Fruit fly (Drosophila melanogaster): ENCODE measurements around the gene srw.

Gene srw

DNA sequence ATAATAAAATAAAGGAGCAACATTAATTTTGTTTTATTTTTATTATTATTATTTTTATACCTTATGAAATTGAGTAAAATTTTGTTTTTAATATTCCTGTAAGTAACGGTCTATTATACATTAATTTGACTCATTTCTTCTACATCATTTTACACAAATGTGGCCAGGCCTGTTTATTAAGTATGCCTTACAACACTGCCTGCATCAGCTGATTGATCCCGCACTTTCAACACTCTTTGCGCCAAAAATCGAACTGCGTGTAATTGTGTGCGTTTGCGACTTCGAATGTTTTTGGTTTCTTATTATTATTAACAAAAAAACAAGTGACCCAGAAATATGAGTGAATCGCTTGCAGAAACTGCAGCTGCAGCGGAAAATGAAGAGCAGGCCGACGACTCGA is 30.0 kb upstream of the srw start, which contains the start of gene Claspin:
TSS of gene Claspin (plus strand) at position 185 of the 400 bp plus-strand sequence.
- TF ChIP-seq esn (GFP tag; optimal IDR thresholded peaks at IDR 0.05), result peak; percentile 53
- no peak for TF ChIP-seq CG8119 (GFP tag; IDR thresholded peaks at IDR 0.05)
- peak; percentile 8 for TF ChIP-seq Sox15 (GFP tag; optimal IDR thresholded peaks at IDR 0.05)
- TF ChIP-seq lz (GFP tag; optimal IDR thresholded peaks at IDR 0.05), result peak; percentile 33
- peak; percentile 53 for TF ChIP-seq CG31627 (GFP tag; optimal IDR thresholded peaks at IDR 0.05)
- no peak for TF ChIP-seq dsx (GFP tag; optimal IDR thresholded peaks at IDR 0.05; ENCODE audit: poor library complexity, severe bottlenecking)
- TF ChIP-seq Sox14 (GFP tag; optimal IDR thresholded peaks at IDR 0.05), result no peak
- no peak for TF ChIP-seq CG34406 (GFP tag; optimal IDR thresholded peaks at IDR 0.05)
- no peak for TF ChIP-seq CG6808 (GFP tag; optimal IDR thresholded peaks at IDR 0.05)
- TF ChIP-seq cyc (GFP tag; optimal IDR thresholded peaks at IDR 0.05), result peak; percentile 38

DNA sequence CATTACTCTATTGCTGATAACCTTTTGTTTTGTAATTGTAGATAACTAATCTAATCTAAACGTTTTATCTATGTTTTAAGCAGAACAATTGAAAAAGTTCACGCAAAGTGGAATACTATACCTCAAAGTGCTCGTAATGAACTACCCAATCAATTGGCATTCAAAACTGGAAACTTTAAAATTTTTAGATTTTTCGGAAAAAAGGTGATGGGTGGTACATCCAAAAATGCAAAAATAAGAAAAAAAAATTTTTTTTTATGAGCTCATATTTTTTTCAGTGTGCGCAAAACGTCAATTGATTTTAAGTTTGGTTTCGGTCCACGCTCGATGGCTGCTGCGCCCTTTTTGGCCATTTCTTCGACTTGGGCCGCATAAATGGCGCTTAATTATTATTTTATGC is 27.3 kb upstream of the srw start:
- TF ChIP-seq acj6 (GFP tag; optimal IDR thresholded peaks at IDR 0.05) (peak; percentile 31), CG15336 (GFP tag; IDR thresholded peaks at IDR 0.05) (peak; percentile 46), OdsH (GFP tag; optimal IDR thresholded peaks at IDR 0.05) (peak; percentile 35), CG11762 (GFP tag; optimal IDR thresholded peaks at IDR 0.05; ENCODE audit: insufficient read depth) (no peak), CG32006 (GFP tag; optimal IDR thresholded peaks at IDR 0.05) (peak; percentile 41), Eip78C (GFP tag) (peak; percentile 75), Met (GFP tag; optimal IDR thresholded peaks at IDR 0.05) (no peak), Hr4 (GFP tag; optimal IDR thresholded peaks at IDR 0.05) (peak; percentile 61), salr (GFP tag; optimal IDR thresholded peaks at IDR 0.05) (no peak)

DNA sequence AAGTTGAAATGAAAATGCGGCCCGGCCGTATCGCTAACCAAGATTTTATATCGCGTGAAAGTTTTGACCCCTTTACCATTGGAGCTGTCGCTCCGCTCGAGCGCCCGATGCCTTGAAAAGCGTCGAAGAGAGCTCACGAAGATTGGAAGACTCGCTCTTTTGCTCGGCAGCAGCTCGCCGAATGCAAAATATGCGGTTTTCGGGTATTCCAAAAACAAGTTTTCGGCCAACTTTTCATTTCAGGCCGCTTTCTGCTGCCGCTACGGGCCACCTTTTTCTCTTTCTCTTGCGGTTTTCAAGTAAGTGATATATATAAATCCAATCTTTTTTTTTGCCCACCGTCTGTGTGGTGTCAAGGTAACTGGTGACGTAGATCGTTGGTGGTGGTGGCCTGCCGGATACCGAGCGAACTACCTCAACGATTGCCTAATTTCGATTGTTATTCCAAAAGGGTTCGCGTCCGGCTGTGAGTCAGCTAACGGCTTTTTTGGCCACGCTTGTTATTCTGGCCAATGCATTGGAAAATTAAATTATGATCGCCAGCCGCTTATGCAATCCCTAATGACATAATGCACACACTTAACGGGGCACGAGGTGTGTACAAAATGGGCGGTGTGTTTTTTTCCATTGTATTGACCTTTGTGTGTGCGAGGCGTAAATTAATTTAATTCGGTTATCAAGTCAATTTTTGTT is 24.6 kb upstream of the srw start, which contains the start of gene dyl:
TSS of gene dyl (minus strand) at position 28 of the 693 bp plus-strand sequence.
- TF ChIP-seq CG31627 (GFP tag; optimal IDR thresholded peaks at IDR 0.05) (no peak), vri (GFP tag; optimal IDR thresholded peaks at IDR 0.05) (no peak), ss (GFP tag; optimal IDR thresholded peaks at IDR 0.05) (no peak), Eip75B (GFP tag; optimal IDR thresholded peaks at IDR 0.05) (peak; percentile 14), CG6808 (GFP tag; optimal IDR thresholded peaks at IDR 0.05) (no peak), cyc (GFP tag; optimal IDR thresholded peaks at IDR 0.05) (no peak), CG8119 (GFP tag; IDR thresholded peaks at IDR 0.05) (no peak), OdsH (GFP tag; optimal IDR thresholded peaks at IDR 0.05) (no peak), CG6854 (GFP tag; optimal IDR thresholded peaks at IDR 0.05) (peak; percentile 94), CG11294 (GFP tag; IDR thresholded peaks at IDR 0.05) (no peak), CG4318 (GFP tag; optimal IDR thresholded peaks at IDR 0.05) (no peak), Lpt (GFP tag; optimal IDR thresholded peaks at IDR 0.05) (no peak), Ets96B (tag; optimal IDR thresholded peaks at IDR 0.05) (no peak), Eip78C (GFP tag) (peak; percentile 61), lz (GFP tag; optimal IDR thresholded peaks at IDR 0.05) (no peak), CG16779 (tag; optimal IDR thresholded peaks at IDR 0.05) (no peak), CG3919 (GFP tag; optimal IDR thresholded peaks at IDR 0.05) (no peak), CG10631 (GFP tag; optimal IDR thresholded peaks at IDR 0.05) (no peak), Blimp-1 (GFP tag; optimal IDR thresholded peaks at IDR 0.05) (peak; percentile 98), achi (GFP tag; optimal IDR thresholded peaks at IDR 0.05) (no peak), dsx (GFP tag; optimal IDR thresholded peaks at IDR 0.05; ENCODE audit: poor library complexity, severe bottlenecking) (no peak), esn (GFP tag; optimal IDR thresholded peaks at IDR 0.05) (peak; percentile 1), fd59A (GFP tag; optimal IDR thresholded peaks at IDR 0.05) (no peak), dac (GFP tag; optimal IDR thresholded peaks at IDR 0.05) (no peak), CG8632 (GFP tag; optimal IDR thresholded peaks at IDR 0.05) (no peak)
